Worm (Caenorhabditis elegans): ENCODE measurements around the gene grd-12.

The grd-12 gene

DNA sequence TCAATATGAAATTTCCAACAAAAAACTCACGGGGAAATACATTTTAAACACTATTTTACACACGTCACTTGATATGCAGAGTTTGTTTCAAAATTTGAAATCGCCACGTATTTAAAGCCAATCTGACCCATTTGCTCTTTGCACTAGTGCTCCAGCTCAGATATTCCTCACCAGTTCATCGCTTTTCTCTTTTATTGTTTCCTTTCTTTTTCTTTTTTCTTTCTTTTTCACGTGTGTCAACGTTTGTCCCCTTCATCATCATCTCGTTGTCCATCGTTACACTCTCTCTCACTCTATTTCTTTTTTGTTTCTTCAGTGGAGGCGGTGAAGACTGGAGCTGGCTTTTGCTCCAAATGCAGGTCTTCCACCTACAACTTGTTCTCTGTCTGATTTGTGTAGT lies 6.3 kb downstream of the grd-12 start, which contains the start of gene F02D8.4:
Gene F02D8.4 (plus strand): TSS at position 301 of the 400 bp plus-strand sequence.
- TF ChIP-seq daf-19 (GFP tag; conservative IDR thresholded peaks at IDR 0.05) (no peak), unc-62 (GFP tag; optimal IDR thresholded peaks at IDR 0.05 in 1 of 2) (peak in 1 of 2 experiments; percentile 26), unc-62 (tag; optimal IDR thresholded peaks at IDR 0.05) (no peak), D1046.2 (GFP tag; IDR thresholded peaks at IDR 0.05) (no peak), zag-1 (tag; optimal IDR thresholded peaks at IDR 0.05) (no peak)

DNA sequence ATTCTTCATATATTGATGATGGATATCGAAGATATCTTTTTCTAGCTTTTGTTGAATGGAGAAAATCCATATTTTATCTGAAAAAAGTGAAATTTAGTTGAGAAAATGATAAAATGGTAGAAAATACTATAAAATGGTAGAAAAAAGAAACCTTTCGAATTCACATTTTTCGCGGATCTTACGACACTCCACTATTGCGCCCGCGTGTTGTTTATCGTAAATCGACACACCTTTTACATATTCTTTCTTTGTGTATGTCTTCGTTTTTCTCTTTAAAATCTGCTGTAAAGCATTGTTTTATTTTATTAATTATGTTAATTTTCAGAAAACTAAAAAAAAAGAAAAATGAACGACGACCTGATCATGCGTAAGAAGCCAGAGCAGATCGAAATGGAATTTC lies 12.5 kb downstream of the grd-12 start, which contains the start of the genes cdt-2 and T01C3.2:
Gene cdt-2 (minus strand): TSS at position 284 of the 400 bp plus-strand sequence.
Gene T01C3.2 (plus strand): TSS at position 326 of the 400 bp plus-strand sequence.
- TF ChIP-seq php-3 (GFP tag; IDR thresholded peaks at IDR 0.05), result no peak
- peak; percentile 70 for TF ChIP-seq R02D3.7 (tag; optimal IDR thresholded peaks at IDR 0.05)
- TF ChIP-seq lin-13 (GFP tag; optimal IDR thresholded peaks at IDR 0.05), result no peak
- TF ChIP-seq F26F4.8 (GFP tag; conservative IDR thresholded peaks at IDR 0.05), result no peak
- peak; percentile 51 for TF ChIP-seq mes-2 (tag; optimal IDR thresholded peaks at IDR 0.05; ENCODE audit: poor library complexity, severe bottlenecking)
- TF ChIP-seq nhr-102 (tag; optimal IDR thresholded peaks at IDR 0.05), result no peak
- no peak for TF ChIP-seq unc-39 (tag; optimal IDR thresholded peaks at IDR 0.05)
- TF ChIP-seq nhr-48 (tag; optimal IDR thresholded peaks at IDR 0.05), result no peak
- TF ChIP-seq dpl-1 (GFP tag; optimal IDR thresholded peaks at IDR 0.05), result peak; percentile 83
- TF ChIP-seq daf-16 (GFP tag; optimal IDR thresholded peaks at IDR 0.05), result no peak
- peak; percentile 32 for TF ChIP-seq daf-16 (tag; optimal IDR thresholded peaks at IDR 0.05)
- TF ChIP-seq spr-1 (tag; optimal IDR thresholded peaks at IDR 0.05), result no peak
- TF ChIP-seq lin-38 (GFP tag; IDR thresholded peaks at IDR 0.05), result peak; percentile 48
- no peak for TF ChIP-seq F37D6.2 (tag; optimal IDR thresholded peaks at IDR 0.05)
- TF ChIP-seq Y48G9A.11 (GFP tag; IDR thresholded peaks at IDR 0.05), result peak; percentile 93
- TF ChIP-seq nhr-42 (GFP tag; IDR thresholded peaks at IDR 0.05), result no peak
- TF ChIP-seq set-16 (GFP tag; IDR thresholded peaks at IDR 0.05), result no peak
- peak in 1 of 2 experiments; percentile 58 for TF ChIP-seq lsy-2 (tag; optimal IDR thresholded peaks at IDR 0.05)
- TF ChIP-seq lin-39 (tag; optimal IDR thresholded peaks at IDR 0.05), result no peak
- no peak for TF ChIP-seq mxl-3 (GFP tag; optimal IDR thresholded peaks at IDR 0.05)
- TF ChIP-seq hlh-30 (tag; optimal IDR thresholded peaks at IDR 0.05; ENCODE audit: insufficient read depth), result no peak
- TF ChIP-seq cey-2 (tag; optimal IDR thresholded peaks at IDR 0.05; ENCODE audit: borderline replicate concordance, insufficient read depth), result no peak
- TF ChIP-seq ama-1 (optimal IDR thresholded peaks at IDR 0.05), result no peak
- TF ChIP-seq fos-1 (tag; optimal IDR thresholded peaks at IDR 0.05), result no peak
- TF ChIP-seq dve-1 (tag; optimal IDR thresholded peaks at IDR 0.05; ENCODE audit: insufficient read depth), result peak; percentile 31
- no peak for TF ChIP-seq tag-97 (GFP tag; IDR thresholded peaks at IDR 0.05)
- peak; percentile 95 for TF ChIP-seq T20F7.1 (GFP tag; optimal IDR thresholded peaks at IDR 0.05)
- no peak for TF ChIP-seq ceh-44 (GFP tag; IDR thresholded peaks at IDR 0.05)
- TF ChIP-seq ztf-7 (tag; optimal IDR thresholded peaks at IDR 0.05), result no peak
- TF ChIP-seq T26A8.4 (GFP tag; IDR thresholded peaks at IDR 0.05), result no peak
- TF ChIP-seq mxl-2 (GFP tag; conservative IDR thresholded peaks at IDR 0.05), result no peak
- no peak for TF ChIP-seq ceh-32 (tag; optimal IDR thresholded peaks at IDR 0.05; ENCODE audit: poor library complexity)

DNA sequence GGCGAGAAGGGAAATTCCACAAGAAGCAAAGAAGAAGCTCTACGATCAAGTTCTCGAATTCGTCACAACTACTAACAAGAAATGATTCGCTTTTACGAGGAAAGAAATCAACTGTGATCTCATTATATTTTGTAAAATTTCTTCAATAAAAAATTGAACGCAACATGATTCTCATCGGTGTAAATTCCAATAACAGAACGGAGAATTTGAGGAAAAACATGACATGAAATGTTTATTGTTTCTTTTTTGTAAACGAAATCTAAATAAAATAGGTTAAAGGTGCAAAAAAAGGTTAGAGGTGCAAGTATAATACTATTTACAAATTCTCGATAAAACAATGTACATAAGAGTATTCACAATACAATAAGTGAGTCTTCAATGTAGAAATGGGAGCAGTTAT lies 13.2 kb downstream of the grd-12 start:
- TF ChIP-seq ztf-11 (tag; optimal IDR thresholded peaks at IDR 0.05) (no peak), D1046.2 (GFP tag; IDR thresholded peaks at IDR 0.05) (no peak), fos-1 (tag; optimal IDR thresholded peaks at IDR 0.05) (no peak), aha-1 (tag) (peak; percentile 75), madf-9 (GFP tag; conservative IDR thresholded peaks at IDR 0.05) (no peak), F49E8.2 (tag; optimal IDR thresholded peaks at IDR 0.05; ENCODE audit: borderline replicate concordance) (peak; percentile 16), Y48G9A.11 (GFP tag; IDR thresholded peaks at IDR 0.05) (peak; percentile 46; the same call in 1 of the 2 replicates), cey-2 (tag; optimal IDR thresholded peaks at IDR 0.05; ENCODE audit: borderline replicate concordance, insufficient read depth) (no peak), spr-1 (tag; optimal IDR thresholded peaks at IDR 0.05) (no peak), dve-1 (tag; optimal IDR thresholded peaks at IDR 0.05; ENCODE audit: insufficient read depth) (no peak), unc-130 (GFP tag; optimal IDR thresholded peaks at IDR 0.05) (peak; percentile 1)
